Fruit fly (Drosophila melanogaster) whole organism, pupa: ENCODE data around the gene egh.

Source experiments
- CG17806 ChIP-seq: fragments of 200-800 bp; sonication (Bioruptor generic); optimal IDR thresholded peaks from 2 replicates; lab custom pipeline; 2018; ENCODE audit warnings: missing biosample characterization, mild to moderate bottlenecking, missing genetic modification characterization, moderate library complexity
- CG9948 ChIP-seq: fragments of 200-800 bp; sonication (Bioruptor generic); optimal IDR thresholded peaks from 2 replicates; lab custom pipeline; 2018; ENCODE audit warnings: missing biosample characterization, mild to moderate bottlenecking, missing genetic modification characterization, moderate library complexity
- gl ChIP-seq: fragments of 200-800 bp; sonication (Bioruptor generic); optimal IDR thresholded peaks from 2 replicates; lab custom pipeline; 2018; ENCODE audit warnings: missing biosample characterization, mild to moderate bottlenecking, missing genetic modification characterization

DNA sequence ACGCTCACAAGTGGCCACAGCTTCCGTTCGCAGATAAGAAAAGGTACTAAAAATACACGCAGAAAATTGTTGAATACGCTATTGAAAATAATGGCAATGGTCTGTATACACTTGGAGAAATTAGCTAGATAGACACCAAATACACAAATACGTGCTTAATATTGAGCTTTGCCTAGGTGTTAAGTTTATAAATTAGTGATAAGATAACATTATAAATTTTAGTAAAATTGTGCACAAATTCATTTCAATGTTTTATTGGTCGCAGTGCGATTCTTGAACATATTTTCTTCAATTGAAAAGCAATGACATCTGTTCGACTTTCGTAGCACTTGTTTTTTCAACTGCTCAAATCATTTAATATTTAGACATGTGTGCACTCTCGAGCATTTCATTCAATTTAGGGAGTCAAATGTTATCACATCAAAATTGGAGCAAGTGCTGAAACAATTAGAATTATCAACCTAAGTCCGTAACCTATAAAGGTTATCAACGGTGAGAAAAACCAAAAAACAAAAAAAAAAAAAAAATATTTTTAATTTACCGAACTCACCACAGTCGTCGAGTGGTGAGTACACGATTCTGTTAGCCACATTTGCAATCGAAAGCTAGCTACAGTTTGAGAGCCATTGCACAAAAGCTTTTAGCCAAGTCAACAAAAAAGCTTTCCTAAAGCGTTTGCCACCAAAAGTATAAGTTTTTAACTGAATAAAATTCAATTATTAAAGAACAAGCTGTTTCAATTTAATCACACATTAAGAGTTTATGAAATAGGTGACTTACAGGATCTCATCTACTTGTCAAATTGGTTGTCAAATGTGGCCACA is 41.4 kb upstream of the egh start:
- TF ChIP-seq gl (tag; lab: Kevin White, UChicago) (no peak), CG17806 (no peak), CG9948 (no peak)
